Fruit fly (Drosophila melanogaster) whole organism, embryonic: ENCODE results near the gene Fum1.

Experiments
- Adf1 ChIP-seq: fragments of 200-800 bp; sonication (Bioruptor generic); IDR thresholded peaks from 2 replicates; pipeline ENCODE4 v1.3.6; 2022; ENCODE audit warnings: missing biosample characterization, missing genetic modification characterization
- CG10979 ChIP-seq: fragments of 200-800 bp; sonication (Bioruptor generic); optimal IDR thresholded peaks from 2 replicates; lab custom pipeline; 2018; ENCODE audit warnings: missing biosample characterization, mild to moderate bottlenecking, missing genetic modification characterization, moderate library complexity
- CG12219 ChIP-seq: fragments of 200-800 bp; sonication (Bioruptor generic); optimal IDR thresholded peaks from 3 replicates; lab custom pipeline; 2018; ENCODE audit warnings: missing biosample characterization, mild to moderate bottlenecking, missing genetic modification characterization
- CG12391 ChIP-seq: fragments of 200-800 bp; sonication (Bioruptor generic); optimal IDR thresholded peaks from 3 replicates; lab custom pipeline; 2018; ENCODE audit warnings: missing biosample characterization, mild to moderate bottlenecking, missing genetic modification characterization, moderate library complexity
- CG14965 ChIP-seq: fragments of 200-800 bp; sonication (Bioruptor generic); optimal IDR thresholded peaks from 2 replicates; lab custom pipeline; 2016; ENCODE audit warnings: missing biosample characterization, missing genetic modification characterization, borderline replicate concordance
- CG15269 ChIP-seq: fragments of 200-800 bp; sonication (Bioruptor generic); optimal IDR thresholded peaks from 2 replicates; lab custom pipeline; 2018; ENCODE audit warnings: missing biosample characterization, mild to moderate bottlenecking, missing genetic modification characterization, moderate library complexity
- CG1603 ChIP-seq: fragments of 200-800 bp; sonication (Bioruptor generic); optimal IDR thresholded peaks from 2 replicates; lab custom pipeline; 2019; ENCODE audit warnings: missing biosample characterization, mild to moderate bottlenecking, missing genetic modification characterization, moderate library complexity
- CG17829 ChIP-seq: fragments of 200-800 bp; optimal IDR thresholded peaks from 2 replicates; lab custom pipeline; 2019; ENCODE audit warnings: missing biosample characterization, mild to moderate bottlenecking, missing genetic modification characterization, moderate library complexity
- CG2889 ChIP-seq: fragments of 200-800 bp; sonication (Bioruptor generic); IDR thresholded peaks from 3 replicates; pipeline ENCODE4 v1.3.6; 2022; ENCODE audit warnings: missing biosample characterization, missing genetic modification characterization
- CG30403 ChIP-seq: fragments of 200-800 bp; sonication (Bioruptor generic); optimal IDR thresholded peaks from 3 replicates; lab custom pipeline; 2016; ENCODE audit warnings: missing biosample characterization, missing genetic modification characterization
- CG3065 ChIP-seq: fragments of 200-800 bp; sonication (Bioruptor generic); optimal IDR thresholded peaks from 2 replicates; lab custom pipeline; 2016; ENCODE audit warnings: missing biosample characterization, missing genetic modification characterization
- CG32532 ChIP-seq: fragments of 200-800 bp; sonication (Bioruptor generic); IDR thresholded peaks from 2 replicates; pipeline ENCODE4 v1.3.6; 2022; ENCODE audit warnings: missing biosample characterization, missing genetic modification characterization
- CG3838 ChIP-seq: fragments of 200-800 bp; sonication (Bioruptor generic); optimal IDR thresholded peaks from 3 replicates; lab custom pipeline; 2016; ENCODE audit warnings: missing biosample characterization, missing genetic modification characterization
- CG3995 ChIP-seq: fragments of 200-800 bp; sonication (Bioruptor generic); optimal IDR thresholded peaks from 3 replicates; lab custom pipeline; 2016; ENCODE audit warnings: missing biosample characterization, missing genetic modification characterization
- CG4404 ChIP-seq: fragments of 200-800 bp; sonication (Bioruptor generic); IDR thresholded peaks from 2 replicates; pipeline ENCODE4 v1.3.6; 2022; ENCODE audit warnings: missing biosample characterization, missing genetic modification characterization
- CG6689 ChIP-seq: fragments of 200-800 bp; sonication (Bioruptor generic); IDR thresholded peaks from 2 replicates; pipeline ENCODE4 v1.3.6; 2022; ENCODE audit warnings: missing biosample characterization, missing genetic modification characterization
- CG7556 ChIP-seq: fragments of 200-800 bp; sonication (Bioruptor generic); optimal IDR thresholded peaks from 2 replicates; lab custom pipeline; 2017; ENCODE audit warnings: missing biosample characterization, mild to moderate bottlenecking, missing genetic modification characterization
- CG9437 ChIP-seq: fragments of 200-800 bp; sonication (Bioruptor generic); optimal IDR thresholded peaks from 2 replicates; lab custom pipeline; 2018; ENCODE audit warnings: missing biosample characterization, mild to moderate bottlenecking, missing genetic modification characterization
- Dek ChIP-seq: fragments of 200-800 bp; sonication (Bioruptor generic); optimal IDR thresholded peaks from 3 replicates; lab custom pipeline; 2019; ENCODE audit warnings: missing biosample characterization, mild to moderate bottlenecking, missing genetic modification characterization, moderate library complexity
- Drgx ChIP-seq: fragments of 200-800 bp; sonication (Bioruptor generic); IDR thresholded peaks from 2 replicates; pipeline ENCODE4 v1.3.6; 2022; ENCODE audit warnings: missing biosample characterization, missing genetic modification characterization
- HHEX ChIP-seq: fragments of 200-800 bp; sonication (Bioruptor generic); optimal IDR thresholded peaks from 3 replicates; lab custom pipeline; 2017; ENCODE audit warnings: missing biosample characterization, mild to moderate bottlenecking, missing genetic modification characterization, missing genetic modification reagents
- Mrtf ChIP-seq: fragments of 200-800 bp; sonication (Bioruptor generic); IDR thresholded peaks from 3 replicates; pipeline ENCODE4 v1.3.6; 2022; ENCODE audit warnings: missing biosample characterization, missing genetic modification characterization
- NC2α ChIP-seq: fragments of 200-800 bp; sonication (Bioruptor generic); optimal IDR thresholded peaks from 2 replicates; lab custom pipeline; 2016; ENCODE audit warnings: missing biosample characterization, missing genetic modification characterization
- Six4 ChIP-seq: fragments of 200-800 bp; sonication (Bioruptor generic); optimal IDR thresholded peaks from 2 replicates; lab custom pipeline; 2016; ENCODE audit warnings: missing biosample characterization, missing genetic modification characterization
- Vsx1 ChIP-seq: fragments of 200-800 bp; sonication (Bioruptor generic); optimal IDR thresholded peaks from 2 replicates; lab custom pipeline; 2017; ENCODE audit warnings: missing biosample characterization, mild to moderate bottlenecking, missing genetic modification characterization, missing genetic modification reagents
- ab ChIP-seq: fragments of 200-800 bp; sonication (Bioruptor generic); optimal IDR thresholded peaks from 2 replicates; lab custom pipeline; 2016; ENCODE audit warnings: missing biosample characterization, missing genetic modification characterization
- abd-A ChIP-seq: fragments of 200-800 bp; sonication (Bioruptor generic); optimal IDR thresholded peaks from 3 replicates; lab custom pipeline; 2019; ENCODE audit warnings: missing biosample characterization, mild to moderate bottlenecking, missing genetic modification characterization, moderate library complexity
- bbx ChIP-seq: fragments of 200-800 bp; sonication (Bioruptor generic); IDR thresholded peaks from 2 replicates; pipeline ENCODE4 v1.3.6; 2022; ENCODE audit warnings: missing biosample characterization, missing genetic modification characterization; ENCODE audit not compliant: partially characterized antibody
- cad ChIP-seq: fragments of >200 bp; optimal IDR thresholded peaks from 2 replicates; lab custom pipeline; 2017; ENCODE audit warnings: missing biosample characterization, missing genetic modification characterization
- caup ChIP-seq: fragments of 200-800 bp; sonication (Bioruptor generic); optimal IDR thresholded peaks from 3 replicates; lab custom pipeline; 2017; ENCODE audit warnings: missing biosample characterization, mild to moderate bottlenecking, missing genetic modification characterization, moderate library complexity; ENCODE audit not compliant: severe bottlenecking
- ci ChIP-seq: fragments of 200-800 bp; sonication (Bioruptor generic); IDR thresholded peaks from 3 replicates; pipeline ENCODE4 v1.3.6; 2022; ENCODE audit warnings: missing biosample characterization, missing genetic modification characterization
- ewg ChIP-seq: fragments of 200-800 bp; sonication (Bioruptor generic); optimal IDR thresholded peaks from 3 replicates; lab custom pipeline; 2017; ENCODE audit warnings: mild to moderate bottlenecking, missing biosample characterization, missing genetic modification reagents, missing genetic modification characterization
- fd3F ChIP-seq: fragments of 200-800 bp; sonication (Bioruptor generic); optimal IDR thresholded peaks from 2 replicates; lab custom pipeline; 2018; ENCODE audit warnings: missing biosample characterization, mild to moderate bottlenecking, missing genetic modification characterization, moderate library complexity
- fd64A ChIP-seq: fragments of 200-800 bp; sonication (Bioruptor generic); optimal IDR thresholded peaks from 3 replicates; lab custom pipeline; 2018; ENCODE audit warnings: missing biosample characterization, mild to moderate bottlenecking, missing genetic modification characterization
- gem ChIP-seq: fragments of 200-800 bp; sonication (Bioruptor generic); optimal IDR thresholded peaks from 2 replicates; lab custom pipeline; 2019; ENCODE audit warnings: missing biosample characterization, mild to moderate bottlenecking, missing genetic modification characterization, moderate library complexity
- gfzf ChIP-seq: fragments of 200-800 bp; sonication (Bioruptor generic); optimal IDR thresholded peaks from 2 replicates; lab custom pipeline; 2016; ENCODE audit warnings: missing biosample characterization, mild to moderate bottlenecking, missing genetic modification characterization, moderate library complexity
- lmd ChIP-seq: fragments of 200-800 bp; sonication (Bioruptor generic); IDR thresholded peaks from 2 replicates; pipeline ENCODE4 v1.3.6; 2022; ENCODE audit warnings: missing biosample characterization, missing genetic modification characterization
- oc ChIP-seq: fragments of 200-800 bp; sonication (Bioruptor generic); optimal IDR thresholded peaks from 2 replicates; lab custom pipeline; 2018; ENCODE audit warnings: missing biosample characterization, mild to moderate bottlenecking, missing genetic modification characterization, moderate library complexity
- pnt ChIP-seq: fragments of 200-800 bp; sonication (Bioruptor generic); optimal IDR thresholded peaks from 3 replicates; lab custom pipeline; 2016; ENCODE audit warnings: missing biosample characterization, missing genetic modification characterization
- ranshi ChIP-seq: fragments of 200-800 bp; sonication (Bioruptor generic); IDR thresholded peaks from 2 replicates; pipeline ENCODE4 v1.3.6; 2022; ENCODE audit warnings: missing biosample characterization, missing genetic modification characterization
- run ChIP-seq: fragments of 200-800 bp; sonication (Bioruptor generic); optimal IDR thresholded peaks from 3 replicates; lab custom pipeline; 2018; ENCODE audit warnings: missing biosample characterization, mild to moderate bottlenecking, missing genetic modification characterization
- scrt ChIP-seq: fragments of 200-800 bp; sonication (Bioruptor generic); optimal IDR thresholded peaks from 2 replicates; lab custom pipeline; 2018; ENCODE audit warnings: missing biosample characterization, mild to moderate bottlenecking, missing genetic modification characterization, moderate library complexity
- sd ChIP-seq: fragments of 200-800 bp; sonication (Bioruptor generic); optimal IDR thresholded peaks from 3 replicates; lab custom pipeline; 2018; ENCODE audit warnings: missing biosample characterization, mild to moderate bottlenecking, missing genetic modification characterization, moderate library complexity
- sens-2 ChIP-seq: fragments of 200-800 bp; sonication (Bioruptor generic); IDR thresholded peaks from 2 replicates; pipeline ENCODE4 v1.3.6; 2022; ENCODE audit warnings: missing biosample characterization, missing genetic modification characterization
- sna ChIP-seq: fragments of 200-800 bp; sonication (Bioruptor generic); IDR thresholded peaks from 2 replicates; pipeline ENCODE4 v1.3.6; 2022; ENCODE audit warnings: missing biosample characterization, missing genetic modification characterization; ENCODE audit not compliant: partially characterized antibody
- twi ChIP-seq: fragments of 200-800 bp; optimal IDR thresholded peaks from 2 replicates; lab custom pipeline; 2019; ENCODE audit warnings: missing biosample characterization, mild to moderate bottlenecking, missing genetic modification characterization, moderate library complexity
- tx ChIP-seq: fragments of 200-800 bp; sonication (Bioruptor generic); optimal IDR thresholded peaks from 2 replicates; lab custom pipeline; 2016; ENCODE audit warnings: missing biosample characterization, missing genetic modification characterization
- zen ChIP-seq: fragments of 200-800 bp; sonication (Bioruptor generic); optimal IDR thresholded peaks from 3 replicates; lab custom pipeline; 2018; ENCODE audit warnings: missing biosample characterization, mild to moderate bottlenecking, missing genetic modification characterization, moderate library complexity

Fum1 gene

DNA sequence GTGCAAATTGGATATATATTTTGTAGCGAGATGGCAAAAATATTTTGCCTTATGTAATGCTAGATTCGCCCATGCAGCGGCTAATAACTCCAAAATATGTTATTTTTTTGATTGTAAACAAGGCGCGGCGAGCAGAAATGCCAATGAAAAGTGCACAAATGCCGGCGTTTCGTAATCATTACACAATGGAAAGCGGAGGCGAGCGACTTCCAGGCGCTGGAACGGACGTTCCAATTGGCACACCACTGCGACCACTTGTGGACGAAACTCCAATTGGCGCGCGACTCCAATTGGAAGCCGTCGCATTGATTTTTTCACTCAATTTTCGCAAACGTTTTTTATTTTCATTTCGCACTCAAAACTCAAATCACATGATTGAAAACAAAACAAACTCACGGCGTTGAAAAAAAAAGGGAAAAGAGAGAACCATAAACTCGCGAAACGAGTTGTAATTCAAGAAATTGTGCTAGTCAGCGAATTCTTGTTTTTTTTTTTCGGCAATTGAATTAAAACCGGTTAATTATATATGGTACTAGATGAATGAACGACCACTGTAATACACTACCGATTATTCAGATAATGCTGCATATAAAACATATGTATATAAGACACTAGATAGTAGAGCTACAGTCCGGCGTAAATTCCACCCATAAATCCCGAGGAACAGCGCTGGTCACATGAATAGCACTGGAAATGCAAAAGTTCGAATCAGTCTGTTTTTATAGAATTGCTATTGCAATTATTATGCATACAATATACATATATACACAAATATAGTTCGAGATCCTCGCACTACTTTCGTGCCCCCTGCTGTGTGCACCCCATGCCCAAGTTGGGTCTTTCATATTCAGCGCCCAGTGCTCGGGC, 644 bp downstream of the Fum1 start, which contains the start of gene ND-ASHI (continued):
- TF ChIP-seq CG1603 (tag; lab: Kevin White, UChicago): peak; percentile 96
- TF ChIP-seq NC2α: peak; percentile 77
- peak; percentile 96 for TF ChIP-seq HHEX (GFP tag; lab: Kevin White, UChicago)
- TF ChIP-seq CG7556 (GFP tag; lab: Kevin White, UChicago): peak; percentile 94
- peak; percentile 98 for TF ChIP-seq Drgx
- TF ChIP-seq gem (tag; lab: Kevin White, UChicago): peak; percentile 94
- peak; percentile 93 for TF ChIP-seq CG6689 (GFP tag; lab: Robert Waterston, UW)
- TF ChIP-seq zen (tag; lab: Kevin White, UChicago): peak; percentile 84
- peak; percentile 89 for TF ChIP-seq ab (GFP tag; lab: Kevin White, UChicago)
- TF ChIP-seq ewg (GFP tag; lab: Kevin White, UChicago): peak; percentile 75
- TF ChIP-seq lmd (GFP tag; lab: Robert Waterston, UW): peak; percentile 96
- peak; percentile 95 for TF ChIP-seq sens-2 (GFP tag; lab: Robert Waterston, UW)
- TF ChIP-seq CG2889 (GFP tag; lab: Robert Waterston, UW): peak; percentile 91
- peak; percentile 97 for TF ChIP-seq ci (GFP tag; lab: Robert Waterston, UW)
- TF ChIP-seq CG10979 (tag; lab: Kevin White, UChicago): peak; percentile 89
- peak; percentile 85 for TF ChIP-seq CG4404
- TF ChIP-seq sna (GFP tag; lab: Robert Waterston, UW): no peak
- TF ChIP-seq pnt (GFP tag; lab: Kevin White, UChicago): peak; percentile 88
- TF ChIP-seq tx: peak; percentile 84
- no peak for TF ChIP-seq bbx
- peak; percentile 93 for TF ChIP-seq CG12391 (tag; lab: Kevin White, UChicago)
- peak; percentile 90 for TF ChIP-seq fd3F (GFP tag; lab: Kevin White, UChicago)
- TF ChIP-seq Vsx1 (GFP tag; lab: Kevin White, UChicago): peak; percentile 78
- peak; percentile 43 for TF ChIP-seq CG14965 (GFP tag; lab: Kevin White, UChicago)
- TF ChIP-seq CG3995 (GFP tag; lab: Kevin White, UChicago): peak; percentile 68
- TF ChIP-seq Mrtf (GFP tag; lab: Robert Waterston, UW): peak; percentile 93
- TF ChIP-seq Six4 (GFP tag; lab: Kevin White, UChicago): peak; percentile 90
- no peak for TF ChIP-seq abd-A
- TF ChIP-seq CG12219 (GFP tag; lab: Kevin White, UChicago): peak; percentile 95
- TF ChIP-seq CG30403 (GFP tag; lab: Kevin White, UChicago): peak; percentile 93
- peak; percentile 82 for TF ChIP-seq CG3065 (GFP tag; lab: Kevin White, UChicago)
- peak; percentile 73 for TF ChIP-seq twi
- TF ChIP-seq oc (tag; lab: Kevin White, UChicago): peak; percentile 90
- peak; percentile 90 for TF ChIP-seq CG17829
- TF ChIP-seq ranshi (GFP tag; lab: Robert Waterston, UW): peak; percentile 96
- TF ChIP-seq Dek (tag; lab: Kevin White, UChicago): peak; percentile 94
- peak; percentile 79 for TF ChIP-seq CG9437 (GFP tag; lab: Kevin White, UChicago)
- TF ChIP-seq cad (GFP tag; lab: Kevin White, UChicago): no peak
- peak; percentile 99 for TF ChIP-seq CG32532 (GFP tag; lab: Robert Waterston, UW)
- peak; percentile 2 for TF ChIP-seq gfzf (GFP tag; lab: Kevin White, UChicago)
- peak; percentile 75 for TF ChIP-seq run (tag; lab: Kevin White, UChicago)
- peak; percentile 81 for TF ChIP-seq fd64A (GFP tag; lab: Kevin White, UChicago)
- peak; percentile 95 for TF ChIP-seq CG15269 (tag; lab: Kevin White, UChicago)
- TF ChIP-seq caup (GFP tag; lab: Kevin White, UChicago): peak; percentile 98
- peak; percentile 80 for TF ChIP-seq Adf1 (GFP tag; lab: Robert Waterston, UW)
- peak; percentile 90 for TF ChIP-seq scrt (GFP tag; lab: Kevin White, UChicago)
- peak; percentile 84 for TF ChIP-seq CG3838 (GFP tag; lab: Kevin White, UChicago)
- TF ChIP-seq sd (tag; lab: Kevin White, UChicago): peak; percentile 86
